Fruit fly (Drosophila melanogaster): ENCODE data around the gene HemK1.

The HemK1 gene

dm6 chr2L:6474298-6474697 is 6.8 kb upstream of the HemK1 start:
- TF ChIP-seq Ets21C (GFP tag; optimal IDR thresholded peaks at IDR 0.05) (no peak), dsx (GFP tag; optimal IDR thresholded peaks at IDR 0.05; ENCODE audit: poor library complexity, severe bottlenecking) (no peak), CG15336 (GFP tag; IDR thresholded peaks at IDR 0.05) (0 out of 2 replicates have a peak, but pooled peaks have one; percentile 12), pdm3 (GFP tag; optimal IDR thresholded peaks at IDR 0.05) (no peak), Eip78C (GFP tag) (peak; percentile 56), Hr4 (GFP tag; optimal IDR thresholded peaks at IDR 0.05) (no peak), Eip93F (GFP tag; optimal IDR thresholded peaks at IDR 0.05) (no peak), dac (GFP tag; optimal IDR thresholded peaks at IDR 0.05) (no peak)

dm6 chr2L:6473076-6474037 is 5.9 kb upstream of the HemK1 start, which contains the start of gene mmy:
mmy (minus strand) TSS chr2L:6473904.
- TF ChIP-seq Gug (GFP tag; IDR thresholded peaks at IDR 0.05) (peak; percentile 43; the same call in 1 of the 2 replicates), Met (GFP tag; optimal IDR thresholded peaks at IDR 0.05) (no peak), Ets96B (tag; optimal IDR thresholded peaks at IDR 0.05) (peak; percentile 82), Ets21C (GFP tag; optimal IDR thresholded peaks at IDR 0.05) (no peak), CG11762 (GFP tag; optimal IDR thresholded peaks at IDR 0.05; ENCODE audit: insufficient read depth) (peak; percentile 59), Hr4 (GFP tag; optimal IDR thresholded peaks at IDR 0.05) (peak; percentile 52), Eip75B (GFP tag; optimal IDR thresholded peaks at IDR 0.05) (peak; percentile 7), CG6808 (GFP tag; optimal IDR thresholded peaks at IDR 0.05) (peak; percentile 72), CG31627 (GFP tag; optimal IDR thresholded peaks at IDR 0.05) (no peak), lz (GFP tag; optimal IDR thresholded peaks at IDR 0.05) (peak; percentile 7), topi (GFP tag; optimal IDR thresholded peaks at IDR 0.05) (peak; percentile 35), CG10631 (GFP tag; optimal IDR thresholded peaks at IDR 0.05) (peak; percentile 67), CG3032 (tag; optimal IDR thresholded peaks at IDR 0.05) (peak; percentile 72), Smox (GFP tag; optimal IDR thresholded peaks at IDR 0.05) (peak; percentile 34), Hr39 (GFP tag; optimal IDR thresholded peaks at IDR 0.05) (peak; percentile 9), salr (GFP tag; optimal IDR thresholded peaks at IDR 0.05) (peak; percentile 22 to 68), fd59A (GFP tag; optimal IDR thresholded peaks at IDR 0.05) (peak; percentile 69), OdsH (GFP tag; optimal IDR thresholded peaks at IDR 0.05) (peak; percentile 69), CG4318 (GFP tag; optimal IDR thresholded peaks at IDR 0.05) (peak; percentile 74), esn (GFP tag; optimal IDR thresholded peaks at IDR 0.05) (peak; percentile 43), Sox102F (GFP tag; optimal IDR thresholded peaks at IDR 0.05) (peak; percentile 37), vri (GFP tag; optimal IDR thresholded peaks at IDR 0.05) (peak; percentile 53), CG6276 (GFP tag; optimal IDR thresholded peaks at IDR 0.05) (peak; percentile 81), net (GFP tag; optimal IDR thresholded peaks at IDR 0.05) (peak; percentile 67), CG15336 (GFP tag; IDR thresholded peaks at IDR 0.05) (peak; percentile 81), cyc (GFP tag; optimal IDR thresholded peaks at IDR 0.05) (peak; percentile 10), CG6792 (GFP tag; optimal IDR thresholded peaks at IDR 0.05) (peak; percentile 47), Lpt (GFP tag; optimal IDR thresholded peaks at IDR 0.05) (peak; percentile 47), CG11902 (GFP tag; optimal IDR thresholded peaks at IDR 0.05) (peak; percentile 33), Eip93F (GFP tag; optimal IDR thresholded peaks at IDR 0.05) (peak; percentile 33), CG8119 (GFP tag; IDR thresholded peaks at IDR 0.05) (peak; percentile 80), spab (GFP tag; optimal IDR thresholded peaks at IDR 0.05) (peak; percentile 67), CG10669 (GFP tag; optimal IDR thresholded peaks at IDR 0.05) (peak; percentile 27), CG16779 (tag; optimal IDR thresholded peaks at IDR 0.05) (peak; percentile 59), fd85E (GFP tag; optimal IDR thresholded peaks at IDR 0.05) (no peak), CG6854 (GFP tag; optimal IDR thresholded peaks at IDR 0.05) (peak; percentile 50), CG6163 (GFP tag; IDR thresholded peaks at IDR 0.05) (peak; percentile 77), achi (GFP tag; optimal IDR thresholded peaks at IDR 0.05) (peak; percentile 69), CG34406 (GFP tag; optimal IDR thresholded peaks at IDR 0.05) (peak; percentile 63), CG32006 (GFP tag; optimal IDR thresholded peaks at IDR 0.05) (peak; percentile 84), pdm3 (GFP tag; optimal IDR thresholded peaks at IDR 0.05) (peak; percentile 42), Eip78C (GFP tag) (peak; percentile 82), CG8632 (GFP tag; optimal IDR thresholded peaks at IDR 0.05) (peak; percentile 63), CG9139 (GFP tag; optimal IDR thresholded peaks at IDR 0.05) (peak; percentile 64)
